Fruit fly (Drosophila melanogaster): ENCODE data around the gene Mnn1.

DNA sequence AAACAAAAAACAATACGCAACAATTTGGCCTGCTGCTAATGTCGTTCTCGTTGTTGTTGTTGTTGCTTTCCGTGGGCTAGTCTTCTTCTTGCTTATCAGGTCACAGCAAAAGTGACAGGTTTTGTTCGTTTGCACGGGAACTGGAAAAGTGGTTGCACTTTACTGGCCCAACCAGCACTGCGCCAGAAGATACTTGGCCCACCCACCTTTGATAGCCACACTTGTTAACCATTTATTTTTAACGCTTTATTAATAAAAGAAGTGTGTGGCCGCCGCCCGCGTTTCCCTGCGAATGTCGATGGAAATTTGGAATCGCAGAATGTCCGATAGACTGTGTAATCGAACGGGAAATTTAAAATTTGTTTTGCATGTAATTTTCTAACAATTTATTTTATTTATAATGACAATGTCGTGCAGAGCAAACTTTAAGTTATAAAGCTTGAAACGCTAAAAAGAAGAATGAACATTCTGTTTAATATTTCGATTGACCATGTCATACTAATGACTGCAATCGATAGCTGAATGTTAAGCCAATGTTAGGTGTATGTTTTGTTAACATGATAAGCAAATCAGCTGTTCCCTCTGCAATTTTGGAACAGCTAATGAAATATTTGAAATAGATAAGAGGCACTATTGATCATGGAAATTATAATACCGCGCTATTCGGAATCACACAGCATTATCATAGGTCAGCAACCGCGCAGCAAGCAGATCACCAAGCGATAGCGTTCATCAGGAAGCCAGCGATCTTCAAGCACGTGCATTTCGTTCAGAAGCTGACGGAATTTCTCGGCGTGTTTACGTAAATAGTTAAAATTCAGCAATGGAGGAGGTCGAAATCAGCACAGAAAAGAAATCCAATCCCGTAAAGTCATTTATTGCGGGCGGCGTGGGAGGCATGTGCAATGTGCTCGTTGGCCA, 28.9 kb upstream of the Mnn1 start, which contains the start of the genes CG31908 and MME1:
- no peak for TF ChIP-seq CG9705 (GFP tag; optimal IDR thresholded peaks at IDR 0.05)
- TF ChIP-seq fru (GFP tag; optimal IDR thresholded peaks at IDR 0.05): peak; percentile 59
- TF ChIP-seq psq (GFP tag; optimal IDR thresholded peaks at IDR 0.05): peak; percentile 51
- no peak for TF ChIP-seq jim (GFP tag; optimal IDR thresholded peaks at IDR 0.05)
- no peak for TF ChIP-seq Dif (GFP tag; optimal IDR thresholded peaks at IDR 0.05; ENCODE audit: partially characterized antibody)
